Worm (Caenorhabditis elegans) whole organism, early embryonic: Measurements from ENCODE around the gene T26E4.9.
"Not testable (repeated sequence)": the region's sequence is repeated elsewhere in the genome, so short reads cannot be mapped to it uniquely, and the experiment has no call there.

Source experiments
- B0310.2 ChIP-seq: sonication (generic microtip); optimal IDR thresholded peaks from 2 replicates; lab custom pipeline; 2016; ENCODE audit warnings: mild to moderate bottlenecking, missing genetic modification characterization, missing compliant biosample characterization
- F13C5.2 ChIP-seq: sonication (generic microtip); optimal IDR thresholded peaks from 2 replicates; lab custom pipeline; 2017; ENCODE audit warnings: mild to moderate bottlenecking, missing genetic modification characterization, inconsistent platforms, missing compliant biosample characterization
- aly-1 ChIP-seq: sonication (generic microtip); optimal IDR thresholded peaks from 2 replicates; lab custom pipeline; 2016; ENCODE audit warnings: missing genetic modification characterization, missing compliant biosample characterization
- ama-1 ChIP-seq: fragments of 150-350 bp; optimal IDR thresholded peaks from 2 replicates; lab custom pipeline; 2014
- ceh-13 ChIP-seq: fragments of 200-800 bp; sonication (Bioruptor generic); optimal IDR thresholded peaks from 2 replicates; lab custom pipeline; 2018; ENCODE audit warnings: mild to moderate bottlenecking, missing genetic modification characterization, missing compliant biosample characterization
- ceh-36 ChIP-seq: sonication (generic microtip); optimal IDR thresholded peaks from 2 replicates; lab custom pipeline; 2016; ENCODE audit warnings: missing genetic modification characterization, inconsistent platforms, missing compliant biosample characterization
- ets-7 ChIP-seq: sonication (generic microtip); optimal IDR thresholded peaks from 2 replicates; lab custom pipeline; 2016; ENCODE audit warnings: missing genotype, missing genetic modification characterization, missing compliant biosample characterization
- flt-1 ChIP-seq: fragments of 200-800 bp; sonication (Bioruptor generic); IDR thresholded peaks from 2 replicates; pipeline ENCODE4 v1.3.6; 2022; ENCODE audit warnings: missing genetic modification characterization, missing compliant biosample characterization
- hmbx-1 ChIP-seq: sonication (generic microtip); optimal IDR thresholded peaks from 2 replicates; lab custom pipeline; 2016; ENCODE audit warnings: mild to moderate bottlenecking, missing genetic modification characterization, missing compliant biosample characterization
- hmg-4 ChIP-seq: fragments of 200-800 bp; sonication (Bioruptor generic); optimal IDR thresholded peaks from 2 replicates; lab custom pipeline; 2018; ENCODE audit warnings: mild to moderate bottlenecking, missing genetic modification characterization, missing compliant biosample characterization
- hnd-1 ChIP-seq: sonication (generic microtip); optimal IDR thresholded peaks from 2 replicates; lab custom pipeline; 2016; ENCODE audit warnings: missing genetic modification characterization, missing compliant biosample characterization
- pes-1 ChIP-seq: fragments of 200-800 bp; sonication (Bioruptor generic); IDR thresholded peaks from 2 replicates; pipeline ENCODE4 v1.3.6; 2022; ENCODE audit warnings: missing genetic modification reagents, missing genetic modification characterization, missing compliant biosample characterization
- scrt-1 ChIP-seq: fragments of 200-800 bp; sonication (Bioruptor generic); IDR thresholded peaks from 2 replicates; pipeline ENCODE4 v1.3.6; 2022; ENCODE audit warnings: missing genetic modification characterization, missing compliant biosample characterization
- sea-1 ChIP-seq: fragments of 200-800 bp; sonication (Bioruptor generic); conservative IDR thresholded peaks from 2 replicates; pipeline ENCODE4 v1.3.6; 2022; ENCODE audit warnings: missing genetic modification characterization, missing compliant biosample characterization
- tbx-11 ChIP-seq: fragments of 200-800 bp; sonication (Bioruptor generic); IDR thresholded peaks from 2 replicates; pipeline ENCODE4 v1.3.6; 2022; ENCODE audit warnings: missing genetic modification characterization, missing compliant biosample characterization
- tbx-37 ChIP-seq: fragments of 200-800 bp; sonication (Bioruptor generic); conservative IDR thresholded peaks from 2 replicates; pipeline ENCODE4 v1.3.6; 2022; ENCODE audit warnings: missing genetic modification reagents, missing genetic modification characterization, missing compliant biosample characterization
- tra-4 ChIP-seq: sonication (generic microtip); optimal IDR thresholded peaks from 2 replicates; lab custom pipeline; 2017; ENCODE audit warnings: missing genetic modification characterization, missing compliant biosample characterization

T26E4.9 gene

ce11 chrV:15824866-15825265, 22.3 kb upstream of the T26E4.9 start, which contains the start of gene srbc-50:
srbc-50 (minus strand) TSS chrV:15824966.
- TF ChIP-seq hnd-1 (tag; lab: Kevin White, UChicago) (no peak), aly-1 (tag; lab: Kevin White, UChicago) (no peak), tra-4 (tag; lab: Kevin White, UChicago) (no peak), tbx-11 (GFP tag; lab: Robert Waterston, UW) (no peak), sea-1 (GFP tag; lab: Robert Waterston, UW) (no peak), flt-1 (GFP tag; lab: Robert Waterston, UW) (no peak), scrt-1 (no peak), ets-7 (tag; lab: Kevin White, UChicago) (no peak), ceh-36 (tag; lab: Kevin White, UChicago) (no peak), F13C5.2 (tag; lab: Kevin White, UChicago) (no peak)

- TF ChIP-seq ama-1 (lab: Kevin White, UChicago), result no peak
- TF ChIP-seq tbx-11 (GFP tag; lab: Robert Waterston, UW), result no peak
- no peak for TF ChIP-seq tra-4 (tag; lab: Kevin White, UChicago)
- no peak for TF ChIP-seq ceh-36 (tag; lab: Kevin White, UChicago)
- TF ChIP-seq scrt-1, result no peak
- TF ChIP-seq hmg-4 (GFP tag; lab: Kevin White, UChicago), result no peak
- no peak for TF ChIP-seq ets-7 (tag; lab: Kevin White, UChicago)
- no peak for TF ChIP-seq flt-1 (GFP tag; lab: Robert Waterston, UW)
- no peak for TF ChIP-seq F13C5.2 (tag; lab: Kevin White, UChicago)
- no peak for TF ChIP-seq ceh-13
- TF ChIP-seq tbx-37 (GFP tag; lab: Robert Waterston, UW), result no peak
- no peak for TF ChIP-seq B0310.2 (tag; lab: Kevin White, UChicago)
- no peak for TF ChIP-seq pes-1 (GFP tag; lab: Robert Waterston, UW)
- no peak for TF ChIP-seq hnd-1 (tag; lab: Kevin White, UChicago)
- no peak for TF ChIP-seq hmbx-1 (tag; lab: Kevin White, UChicago)
- no peak for TF ChIP-seq aly-1 (tag; lab: Kevin White, UChicago)
- no peak for TF ChIP-seq sea-1 (GFP tag; lab: Robert Waterston, UW)
Observed at ce11 chrV:15821398-15821797, 18.9 kb upstream of the T26E4.9 start, which contains the start of gene srbc-49. srbc-49 (plus strand) TSS chrV:15821698.

ce11 chrV:15819983-15820382, 17.5 kb upstream of the T26E4.9 start, which contains the start of gene srbc-48:
srbc-48 (plus strand) TSS chrV:15820283.
- TF ChIP-seq flt-1 (GFP tag; lab: Robert Waterston, UW) (no peak), ceh-13 (no peak), tbx-11 (GFP tag; lab: Robert Waterston, UW) (no peak), ets-7 (tag; lab: Kevin White, UChicago) (no peak), tra-4 (tag; lab: Kevin White, UChicago) (no peak), ama-1 (lab: Kevin White, UChicago) (no peak), scrt-1 (no peak), sea-1 (GFP tag; lab: Robert Waterston, UW) (no peak), aly-1 (tag; lab: Kevin White, UChicago) (no peak), hnd-1 (tag; lab: Kevin White, UChicago) (no peak), F13C5.2 (tag; lab: Kevin White, UChicago) (no peak), ceh-36 (tag; lab: Kevin White, UChicago) (no peak)

DNA sequence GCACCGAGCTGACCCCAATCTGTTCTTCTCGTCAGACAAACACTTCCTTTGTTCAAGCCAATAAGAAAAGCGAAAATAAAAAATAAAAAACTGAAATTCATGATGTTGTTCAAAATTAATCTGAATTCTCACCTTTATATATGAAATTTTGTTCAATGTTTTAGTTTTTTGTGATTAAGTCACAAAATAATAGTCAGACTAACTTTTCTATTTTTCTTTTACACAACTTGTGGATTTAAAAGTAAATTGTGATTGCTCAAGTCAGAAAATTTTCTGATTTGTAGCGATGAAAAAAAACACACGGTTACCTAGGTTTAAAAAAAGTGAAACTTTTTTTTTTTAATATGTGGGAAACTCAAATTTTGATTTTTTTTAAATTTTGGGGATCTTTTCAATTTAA, 15.2 kb upstream of the T26E4.9 start, which contains the start of gene abf-3:
TSS of gene abf-3 (minus strand) at position 101 of the 400 bp plus-strand sequence.
- TF ChIP-seq B0310.2 (tag; lab: Kevin White, UChicago) (no peak), F13C5.2 (tag; lab: Kevin White, UChicago) (no peak), tbx-11 (GFP tag; lab: Robert Waterston, UW) (no peak), scrt-1 (no peak), hmbx-1 (tag; lab: Kevin White, UChicago) (no peak), ceh-13 (no peak), hmg-4 (GFP tag; lab: Kevin White, UChicago) (no peak), pes-1 (GFP tag; lab: Robert Waterston, UW) (no peak)

ce11 chrV:15815962-15816432, 13.5 kb upstream of the T26E4.9 start, which contains the start of the genes fbxa-69 and F54B8.4:
fbxa-69 (minus strand) TSS chrV:15815971.
F54B8.4 (plus strand) TSS chrV:15816382.
- TF ChIP-seq ama-1 (lab: Kevin White, UChicago), result no peak
- no peak for TF ChIP-seq ets-7 (tag; lab: Kevin White, UChicago)
- no peak for TF ChIP-seq F13C5.2 (tag; lab: Kevin White, UChicago)
- TF ChIP-seq hmg-4 (GFP tag; lab: Kevin White, UChicago), result no peak
- TF ChIP-seq hnd-1 (tag; lab: Kevin White, UChicago), result no peak

DNA sequence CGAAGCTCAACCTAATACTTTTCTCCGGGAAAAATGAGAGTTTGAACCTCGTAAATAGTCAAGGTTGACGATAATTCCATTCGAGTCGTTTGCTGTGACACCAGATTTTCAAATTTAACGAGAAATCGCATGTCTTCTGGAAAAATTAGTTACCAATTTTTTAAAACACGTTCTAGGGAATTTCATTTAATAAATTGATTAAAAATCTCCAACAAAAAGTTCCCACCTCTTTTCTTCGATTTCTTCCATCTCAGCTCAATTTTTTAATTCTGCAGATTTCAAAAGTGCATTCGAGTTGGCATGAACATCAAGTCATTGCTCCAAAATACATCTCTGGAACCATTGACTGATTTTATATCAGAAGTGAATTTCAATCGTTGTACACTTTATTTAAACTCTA, 9.5 kb upstream of the T26E4.9 start, which contains the start of gene nhr-282:
TSS of gene nhr-282 (plus strand) at position 301 of the 400 bp plus-strand sequence.
- not testable (repeated sequence) for TF ChIP-seq tbx-11 (GFP tag; lab: Robert Waterston, UW); ets-7 (tag; lab: Kevin White, UChicago); tra-4 (tag; lab: Kevin White, UChicago)

- TF ChIP-seq aly-1 (tag; lab: Kevin White, UChicago) (no peak), ets-7 (tag; lab: Kevin White, UChicago) (no peak), hnd-1 (tag; lab: Kevin White, UChicago) (no peak), ceh-36 (tag; lab: Kevin White, UChicago) (no peak), tra-4 (tag; lab: Kevin White, UChicago) (no peak), pes-1 (GFP tag; lab: Robert Waterston, UW) (no peak), flt-1 (GFP tag; lab: Robert Waterston, UW) (no peak), hmg-4 (GFP tag; lab: Kevin White, UChicago) (no peak), tbx-11 (GFP tag; lab: Robert Waterston, UW) (no peak), scrt-1 (no peak), tbx-37 (GFP tag; lab: Robert Waterston, UW) (no peak), B0310.2 (tag; lab: Kevin White, UChicago) (no peak), ceh-13 (no peak), ama-1 (lab: Kevin White, UChicago) (no peak), sea-1 (GFP tag; lab: Robert Waterston, UW) (no peak), hmbx-1 (tag; lab: Kevin White, UChicago) (no peak), F13C5.2 (tag; lab: Kevin White, UChicago) (no peak)
Observed at ce11 chrV:15810446-15810845, 7.9 kb upstream of the T26E4.9 start, which contains the start of gene F54B8.1. F54B8.1 (plus strand) TSS chrV:15810746.
